Worm (Caenorhabditis elegans): ENCODE data around the gene clec-163.
A peak's percentile ranks its signal among the peaks of the same experiment; 100 is the strongest.

ce11 chrIII:10844873-10845272 is 50.7 kb downstream of the clec-163 start, which contains the start of gene pde-12:
- TF ChIP-seq hmbx-1 (tag; optimal IDR thresholded peaks at IDR 0.05): no peak
- TF ChIP-seq pes-1 (GFP tag; IDR thresholded peaks at IDR 0.05): no peak
- no peak for TF ChIP-seq ama-1 (optimal IDR thresholded peaks at IDR 0.05)
- TF ChIP-seq hmg-4 (GFP tag; optimal IDR thresholded peaks at IDR 0.05): no peak
- 0 out of 2 replicates have a peak, but pooled peaks have one; percentile 17 for TF ChIP-seq flt-1 (GFP tag; IDR thresholded peaks at IDR 0.05)
- no peak for TF ChIP-seq hnd-1 (tag; optimal IDR thresholded peaks at IDR 0.05)

All from whole organism, early embryonic.